Worm (Caenorhabditis elegans) whole organism, L1 larva: ENCODE measurements around the gene F59B10.6.

Experiments used
- C16A3.4 ChIP-seq: fragments of 150-350 bp; optimal IDR thresholded peaks from 2 replicates; lab custom pipeline; 2014; ENCODE audit warnings: missing biosample characterization, missing genetic modification characterization
- C34B4.2 ChIP-seq: sonication (generic microtip); optimal IDR thresholded peaks from 2 replicates; lab custom pipeline; 2017; ENCODE audit warnings: mild to moderate bottlenecking, missing genetic modification characterization, missing compliant biosample characterization
- Y116A8C.19 ChIP-seq: sonication (generic microtip); optimal IDR thresholded peaks from 2 replicates; lab custom pipeline; 2016; ENCODE audit warnings: missing compliant biosample characterization, missing genetic modification characterization, borderline replicate concordance
- aly-2 ChIP-seq: fragments of 150-350 bp; optimal IDR thresholded peaks from 2 replicates; lab custom pipeline; 2014; ENCODE audit warnings: missing biosample characterization, missing genetic modification characterization
- ceh-63 ChIP-seq: fragments of 200-800 bp; sonication (Bioruptor generic); optimal IDR thresholded peaks from 2 replicates; lab custom pipeline; 2018; ENCODE audit warnings: mild to moderate bottlenecking, missing genetic modification characterization, missing compliant biosample characterization
- ceh-8 ChIP-seq: fragments of 200-800 bp; sonication (Bioruptor generic); optimal IDR thresholded peaks from 2 replicates; lab custom pipeline; 2018; ENCODE audit warnings: mild to moderate bottlenecking, missing genetic modification characterization, moderate library complexity, missing compliant biosample characterization
- ceh-82 ChIP-seq, 3 experiments: fragments of 150-350 bp in 1 of 3; sonication (generic microtip) in 2 of 3; optimal IDR thresholded peaks; 2 replicates each; lab custom pipeline; 2014 to 2017; ENCODE audit warnings: missing biosample characterization in 3 of 3, missing genetic modification characterization in 3 of 3
- ceh-90 ChIP-seq: sonication (generic microtip); optimal IDR thresholded peaks from 2 replicates; lab custom pipeline; 2016; ENCODE audit warnings: missing genetic modification characterization, missing compliant biosample characterization
- ces-1 ChIP-seq: fragments of 150-350 bp; optimal IDR thresholded peaks from 2 replicates; lab custom pipeline; 2014; ENCODE audit warnings: missing biosample characterization, missing genetic modification reagents, missing genetic modification characterization
- dpl-1 ChIP-seq, 3 experiments: fragments of 150-350 bp in 2 of 3; sonication (generic microtip) in 1 of 3; optimal IDR thresholded peaks; 2 replicates each; lab custom pipeline; 2014 to 2017; ENCODE audit warnings: missing biosample characterization in 3 of 3, missing genetic modification characterization in 3 of 3, missing genetic modification reagents in 3 of 3
- dsc-1 ChIP-seq: sonication (generic microtip); optimal IDR thresholded peaks from 2 replicates; lab custom pipeline; 2016; ENCODE audit warnings: mild to moderate bottlenecking, missing genetic modification characterization, missing compliant biosample characterization
- efl-3 ChIP-seq: fragments of 200-800 bp; sonication (Bioruptor generic); optimal IDR thresholded peaks from 2 replicates; lab custom pipeline; 2018; ENCODE audit warnings: mild to moderate bottlenecking, missing genetic modification characterization, missing compliant biosample characterization
- egl-13 ChIP-seq: sonication (generic microtip); optimal IDR thresholded peaks from 2 replicates; lab custom pipeline; 2016; ENCODE audit warnings: missing genotype, missing genetic modification reagents, missing genetic modification characterization, missing compliant biosample characterization
- egl-27 ChIP-seq, 2 experiments: fragments of 150-350 bp in 1 of 2; sonication (generic microtip); optimal IDR thresholded peaks; 3 replicates each; lab custom pipeline; 2017 to 2018; ENCODE audit warnings: missing biosample characterization in 2 of 2, missing genetic modification characterization in 2 of 2, missing genetic modification reagents in 2 of 2
- elt-2 ChIP-seq: sonication (generic microtip); optimal IDR thresholded peaks from 2 replicates; lab custom pipeline; 2016; ENCODE audit warnings: missing genetic modification characterization, mild to moderate bottlenecking, inconsistent platforms, missing compliant biosample characterization, missing genetic modification reagents
- elt-3 ChIP-seq, 6 experiments: fragments of 150-350 bp in 1 of 6; sonication (generic microtip); optimal IDR thresholded peaks; 2 replicates each; lab custom pipeline; 2017 to 2018; ENCODE audit warnings: missing biosample characterization in 6 of 6, missing genetic modification characterization in 6 of 6, inconsistent platforms in 1 of 6
- hlh-17 ChIP-seq: fragments of 200-800 bp; sonication (Bioruptor generic); optimal IDR thresholded peaks from 2 replicates; lab custom pipeline; 2018; ENCODE audit warnings: missing genetic modification characterization, mild to moderate bottlenecking, missing compliant biosample characterization, moderate library complexity, borderline replicate concordance
- hlh-4 ChIP-seq: sonication (generic microtip); optimal IDR thresholded peaks from 2 replicates; lab custom pipeline; 2016; ENCODE audit warnings: mild to moderate bottlenecking, missing genetic modification characterization, missing compliant biosample characterization
- irx-1 ChIP-seq: sonication (generic microtip); optimal IDR thresholded peaks from 2 replicates; lab custom pipeline; 2016; ENCODE audit warnings: missing genetic modification characterization, missing compliant biosample characterization
- lin-13 ChIP-seq: fragments of 150-350 bp; optimal IDR thresholded peaks from 2 replicates; lab custom pipeline; 2014; ENCODE audit warnings: missing biosample characterization, missing genetic modification reagents, missing genetic modification characterization
- lin-14 ChIP-seq: fragments of 200-800 bp; sonication (Bioruptor generic); optimal IDR thresholded peaks from 2 replicates; lab custom pipeline; 2018; ENCODE audit warnings: mild to moderate bottlenecking, missing genetic modification characterization, moderate library complexity, missing compliant biosample characterization
- lin-35 ChIP-seq, 2 experiments: fragments of 150-350 bp; optimal IDR thresholded peaks; 2 replicates each; lab custom pipeline; 2014; ENCODE audit warnings: missing biosample characterization in 2 of 2, missing genetic modification characterization in 2 of 2, missing genetic modification reagents in 2 of 2
- lin-39 ChIP-seq: fragments of 150-350 bp; optimal IDR thresholded peaks from 2 replicates; lab custom pipeline; 2014; ENCODE audit warnings: missing biosample characterization, missing genetic modification reagents, missing genetic modification characterization
- lir-3 ChIP-seq: sonication (generic microtip); optimal IDR thresholded peaks from 2 replicates; lab custom pipeline; 2016; ENCODE audit warnings: mild to moderate bottlenecking, missing genetic modification characterization, moderate library complexity, missing compliant biosample characterization; ENCODE audit not compliant: poor library complexity
- lsy-2 ChIP-seq, 2 experiments: fragments of 150-350 bp; optimal IDR thresholded peaks; 2 replicates each; lab custom pipeline; 2014; ENCODE audit warnings: missing biosample characterization in 2 of 2, missing genetic modification characterization in 2 of 2
- mab-9 ChIP-seq: fragments of 200-800 bp; sonication (Bioruptor generic); IDR thresholded peaks from 2 replicates; pipeline ENCODE4 v1.3.6; 2022; ENCODE audit warnings: missing genetic modification reagents, missing genetic modification characterization, missing compliant biosample characterization
- mef-2 ChIP-seq: fragments of 150-350 bp; optimal IDR thresholded peaks from 2 replicates; lab custom pipeline; 2014; ENCODE audit warnings: missing biosample characterization, missing genetic modification characterization
- mep-1 ChIP-seq: fragments of 150-350 bp; optimal IDR thresholded peaks from 2 replicates; lab custom pipeline; 2014; ENCODE audit warnings: missing biosample characterization, missing genetic modification characterization
- nhr-12 ChIP-seq: sonication (generic microtip); optimal IDR thresholded peaks from 2 replicates; lab custom pipeline; 2017; ENCODE audit warnings: missing biosample characterization, missing genetic modification characterization
- nhr-19 ChIP-seq: fragments of 200-800 bp; sonication (Bioruptor generic); conservative IDR thresholded peaks from 2 replicates; pipeline ENCODE4 v1.3.6; 2022; ENCODE audit warnings: missing genetic modification characterization, missing compliant biosample characterization
- nhr-20 ChIP-seq: sonication (generic microtip); optimal IDR thresholded peaks from 2 replicates; lab custom pipeline; 2016; ENCODE audit warnings: mild to moderate bottlenecking, missing genetic modification characterization, missing compliant biosample characterization
- nhr-47 ChIP-seq: sonication (generic microtip); optimal IDR thresholded peaks from 2 replicates; lab custom pipeline; 2016; ENCODE audit warnings: mild to moderate bottlenecking, missing genetic modification characterization, moderate library complexity, missing compliant biosample characterization
- nhr-76 ChIP-seq: sonication (generic microtip); optimal IDR thresholded peaks from 2 replicates; lab custom pipeline; 2017; ENCODE audit warnings: missing biosample characterization, missing genetic modification characterization
- nhr-84 ChIP-seq: sonication (generic microtip); optimal IDR thresholded peaks from 2 replicates; lab custom pipeline; 2017; ENCODE audit warnings: missing biosample characterization, missing genetic modification characterization
- nhr-85 ChIP-seq: sonication (generic microtip); peaks from one replicate; lab custom pipeline; 2016; ENCODE audit warnings: missing genetic modification characterization, inconsistent platforms, missing compliant biosample characterization
- pag-3 ChIP-seq: sonication (generic microtip); optimal IDR thresholded peaks from 2 replicates; lab custom pipeline; 2017; ENCODE audit warnings: missing genetic modification characterization, mild to moderate bottlenecking, missing compliant biosample characterization, antibody characterized with exemption, borderline replicate concordance; ENCODE audit not compliant: insufficient read depth
- pqm-1 ChIP-seq: sonication (generic microtip); optimal IDR thresholded peaks from 3 replicates; lab custom pipeline; 2017; ENCODE audit warnings: missing biosample characterization, missing genetic modification characterization
- rnt-1 ChIP-seq: sonication (generic microtip); optimal IDR thresholded peaks from 2 replicates; lab custom pipeline; 2016; ENCODE audit warnings: mild to moderate bottlenecking, missing genetic modification characterization, moderate library complexity, missing compliant biosample characterization
- skn-1 ChIP-seq: fragments of 150-350 bp; optimal IDR thresholded peaks from 2 replicates; lab custom pipeline; 2014; ENCODE audit warnings: missing biosample characterization, missing genetic modification characterization
- snu-23 ChIP-seq: sonication (generic microtip); optimal IDR thresholded peaks from 2 replicates; lab custom pipeline; 2016; ENCODE audit warnings: missing genetic modification characterization, missing compliant biosample characterization
- sptf-1 ChIP-seq: fragments of 150-350 bp; optimal IDR thresholded peaks from 2 replicates; lab custom pipeline; 2014; ENCODE audit warnings: missing biosample characterization, missing genetic modification characterization
- sup-37 ChIP-seq: fragments of 200-800 bp; sonication (Bioruptor generic); optimal IDR thresholded peaks from 2 replicates; lab custom pipeline; 2018; ENCODE audit warnings: mild to moderate bottlenecking, missing genetic modification characterization, missing compliant biosample characterization
- swsn-7 ChIP-seq: sonication (generic microtip); optimal IDR thresholded peaks from 2 replicates; lab custom pipeline; 2016; ENCODE audit warnings: missing genetic modification characterization, missing compliant biosample characterization
- tlp-1 ChIP-seq: fragments of 150-350 bp; optimal IDR thresholded peaks from 2 replicates; lab custom pipeline; 2014; ENCODE audit warnings: missing biosample characterization, missing genetic modification characterization
- unc-130 ChIP-seq: fragments of 150-350 bp; optimal IDR thresholded peaks from 2 replicates; lab custom pipeline; 2017; ENCODE audit warnings: missing biosample characterization, missing genetic modification characterization, inconsistent platforms
- unc-98 ChIP-seq: fragments of 200-800 bp; sonication (Bioruptor generic); IDR thresholded peaks from 2 replicates; pipeline ENCODE4 v1.3.6; 2022; ENCODE audit warnings: missing genetic modification characterization, missing compliant biosample characterization
- zag-1 ChIP-seq: fragments of 150-350 bp; optimal IDR thresholded peaks from 2 replicates; lab custom pipeline; 2014; ENCODE audit warnings: missing biosample characterization, missing genetic modification characterization
- zip-4 ChIP-seq: fragments of 200-800 bp; sonication (Bioruptor generic); optimal IDR thresholded peaks from 2 replicates; lab custom pipeline; 2018; ENCODE audit warnings: mild to moderate bottlenecking, missing genetic modification characterization, moderate library complexity, missing compliant biosample characterization

Gene F59B10.6

ce11 chrII:10502491-10503063 lies 21.7 kb downstream of the F59B10.6 start, which contains the start of gene myrf-1 (continued):
- TF ChIP-seq zip-4 (GFP tag; lab: Kevin White, UChicago) = peak; percentile 36
- TF ChIP-seq ces-1 (GFP tag; lab: Kevin White, UChicago) = no peak
- TF ChIP-seq mef-2 (tag; lab: Kevin White, UChicago) = peak; percentile 10
- TF ChIP-seq egl-13 (tag; lab: Kevin White, UChicago) = peak; percentile 84
- TF ChIP-seq egl-27 (tag; optimal IDR thresholded peaks at IDR 0.05; lab: Kevin White, UChicago) = peak; percentile 32 to 41
- TF ChIP-seq hlh-4 = no peak
- TF ChIP-seq rnt-1 (tag; lab: Kevin White, UChicago) = peak; percentile 82
- peak; percentile 52 for TF ChIP-seq lin-13 (GFP tag; lab: Kevin White, UChicago)
- peak; percentile 58 for TF ChIP-seq lir-3 (tag; lab: Kevin White, UChicago)
- TF ChIP-seq ceh-63 = no peak
- TF ChIP-seq ceh-90 (tag; lab: Kevin White, UChicago) = no peak
- no peak for TF ChIP-seq hlh-17
- peak; percentile 88 for TF ChIP-seq snu-23 (GFP tag; lab: Kevin White, UChicago)
- peak; percentile 85 for TF ChIP-seq nhr-47 (tag; lab: Kevin White, UChicago)
- peak; percentile 80 for TF ChIP-seq nhr-19 (GFP tag; lab: Robert Waterston, UW)
- TF ChIP-seq sptf-1 (tag; lab: Kevin White, UChicago) = no peak
- TF ChIP-seq sup-37 (GFP tag; lab: Kevin White, UChicago) = no peak
- TF ChIP-seq lin-14 (GFP tag; lab: Kevin White, UChicago) = peak; percentile 97
- no peak for TF ChIP-seq pqm-1 (tag; lab: Kevin White, UChicago)
- TF ChIP-seq skn-1 (tag; lab: Kevin White, UChicago) = peak; percentile 77
- peak; percentile 73 for TF ChIP-seq mep-1 (tag; lab: Kevin White, UChicago)
- peak; percentile 85 for TF ChIP-seq nhr-20
- peak; percentile 85 for TF ChIP-seq ceh-8
- peak; percentile 89 for TF ChIP-seq swsn-7 (tag; lab: Kevin White, UChicago)
- no peak for TF ChIP-seq unc-98
- peak; percentile 70 for TF ChIP-seq unc-130 (tag; lab: Kevin White, UChicago)
- peak; percentile 65 for TF ChIP-seq C16A3.4 (tag; lab: Kevin White, UChicago)
- no peak for TF ChIP-seq nhr-84 (tag; lab: Kevin White, UChicago)
- peak; percentile 68 to 76 for TF ChIP-seq lsy-2 (tag; optimal IDR thresholded peaks at IDR 0.05; lab: Kevin White, UChicago)
- TF ChIP-seq dpl-1 (GFP tag; optimal IDR thresholded peaks at IDR 0.05; lab: Kevin White, UChicago) = peak in 2 of 3 experiments; percentile 37 to 55
- no peak for TF ChIP-seq aly-2 (tag; lab: Kevin White, UChicago)
- TF ChIP-seq lin-39 = no peak
- TF ChIP-seq mab-9 (GFP tag; lab: Robert Waterston, UW) = peak; percentile 53; the same call in 1 of the 2 replicates
- peak; percentile 22 for TF ChIP-seq efl-3 (GFP tag; lab: Kevin White, UChicago)
- peak; percentile 72 for TF ChIP-seq pag-3
- no peak for TF ChIP-seq tlp-1 (tag; lab: Kevin White, UChicago)
- no peak for TF ChIP-seq nhr-12 (tag; lab: Kevin White, UChicago)
- TF ChIP-seq elt-2 (tag; lab: Kevin White, UChicago) = peak; percentile 66
- TF ChIP-seq Y116A8C.19 = no peak
- no peak for TF ChIP-seq zag-1 (tag; lab: Kevin White, UChicago)
- TF ChIP-seq nhr-85 (tag; lab: Kevin White, UChicago) = peak; percentile 99
- no peak for TF ChIP-seq nhr-76 (tag; lab: Kevin White, UChicago)
- peak in 1 of 6 experiments; percentile 9 for TF ChIP-seq elt-3 (tag; optimal IDR thresholded peaks at IDR 0.05; lab: Kevin White, UChicago)
- TF ChIP-seq lin-35 (GFP tag; optimal IDR thresholded peaks at IDR 0.05; lab: Kevin White, UChicago) = peak; percentile 53 to 59
- TF ChIP-seq dsc-1 (tag; lab: Kevin White, UChicago) = peak; percentile 77
- peak; percentile 66 for TF ChIP-seq irx-1
- peak; percentile 49 to 91 (median 53) for TF ChIP-seq ceh-82 (tag; optimal IDR thresholded peaks at IDR 0.05; lab: Kevin White, UChicago)
- no peak for TF ChIP-seq C34B4.2 (tag; lab: Kevin White, UChicago)
- TF ChIP-seq, all 84 proteins: peak for 55
